Worm (Caenorhabditis elegans) whole organism, mixed stage, embryonic: ENCODE results near the gene ZK84.5.

Experiments
- ceh-39 ChIP-seq: fragments of 150-350 bp; optimal IDR thresholded peaks from 2 replicates; lab custom pipeline; 2014; ENCODE audit warnings: missing biosample characterization, missing genetic modification characterization
- ceh-83 ChIP-seq: fragments of 200-800 bp; sonication (Bioruptor generic); optimal IDR thresholded peaks from 2 replicates; lab custom pipeline; 2018; ENCODE audit warnings: mild to moderate bottlenecking, missing genetic modification characterization, missing compliant biosample characterization
- ces-1 ChIP-seq: fragments of 150-350 bp; optimal IDR thresholded peaks from 2 replicates; lab custom pipeline; 2014; ENCODE audit warnings: missing biosample characterization, missing genetic modification reagents, missing genetic modification characterization
- elt-1 ChIP-seq: sonication (generic microtip); optimal IDR thresholded peaks from 2 replicates; lab custom pipeline; 2017; ENCODE audit warnings: missing genetic modification characterization, mild to moderate bottlenecking, missing compliant biosample characterization, antibody characterized with exemption, moderate library complexity, borderline replicate concordance; ENCODE audit not compliant: insufficient read depth
- lin-13 ChIP-seq: fragments of 150-350 bp; optimal IDR thresholded peaks from 2 replicates; lab custom pipeline; 2014; ENCODE audit warnings: missing biosample characterization, missing genetic modification characterization
- mab-5 ChIP-seq: fragments of 150-350 bp; optimal IDR thresholded peaks from 2 replicates; lab custom pipeline; 2014; ENCODE audit warnings: missing biosample characterization, missing genetic modification characterization
- mep-1 ChIP-seq: fragments of 150-350 bp; optimal IDR thresholded peaks from 2 replicates; lab custom pipeline; 2017; ENCODE audit warnings: missing biosample characterization, missing genetic modification reagents, missing genetic modification characterization, inconsistent platforms
- nhr-12 ChIP-seq: fragments of 150-350 bp; optimal IDR thresholded peaks from 2 replicates; lab custom pipeline; 2014; ENCODE audit warnings: missing biosample characterization, missing genetic modification characterization
- nhr-237 ChIP-seq: fragments of 150-350 bp; optimal IDR thresholded peaks from 2 replicates; lab custom pipeline; 2014; ENCODE audit warnings: missing biosample characterization, missing genetic modification characterization
- nhr-28 ChIP-seq: fragments of 150-350 bp; optimal IDR thresholded peaks from 2 replicates; lab custom pipeline; 2014; ENCODE audit warnings: missing biosample characterization, missing genetic modification characterization
- pha-4 ChIP-seq: fragments of 150-350 bp; optimal IDR thresholded peaks from 2 replicates; lab custom pipeline; 2018; ENCODE audit warnings: missing biosample characterization, missing genetic modification reagents, missing genetic modification characterization
- snpc-4 ChIP-seq: fragments of 150-350 bp; optimal IDR thresholded peaks from 2 replicates; lab custom pipeline; 2014; ENCODE audit warnings: missing biosample characterization, missing genetic modification characterization
- unc-39 ChIP-seq: fragments of 150-350 bp; optimal IDR thresholded peaks from 2 replicates; lab custom pipeline; 2014; ENCODE audit warnings: missing biosample characterization, missing genetic modification characterization
- unc-62 ChIP-seq: fragments of 150-350 bp; optimal IDR thresholded peaks from 2 replicates; lab custom pipeline; 2014; ENCODE audit warnings: missing biosample characterization, missing genetic modification reagents, missing genetic modification characterization

ce11 chrII:6010544-6010943 is 5.8 kb downstream of the ZK84.5 start, which contains the start of gene ins-20:
- TF ChIP-seq elt-1 (no peak), mab-5 (tag; lab: Kevin White, UChicago) (no peak), nhr-28 (no peak), ces-1 (GFP tag; lab: Kevin White, UChicago) (no peak), nhr-12 (tag; lab: Kevin White, UChicago) (no peak), nhr-237 (no peak), unc-62 (GFP tag; lab: Kevin White, UChicago) (no peak), lin-13 (tag; lab: Kevin White, UChicago) (no peak), pha-4 (tag; lab: Kevin White, UChicago) (no peak), unc-39 (tag; lab: Kevin White, UChicago) (no peak), mep-1 (tag; lab: Kevin White, UChicago) (no peak), ceh-83 (GFP tag; lab: Kevin White, UChicago) (no peak), snpc-4 (no peak), ceh-39 (tag; lab: Kevin White, UChicago) (no peak)
